Worm (Caenorhabditis elegans): ENCODE data around the gene C05D11.1.

C05D11.1 gene

DNA sequence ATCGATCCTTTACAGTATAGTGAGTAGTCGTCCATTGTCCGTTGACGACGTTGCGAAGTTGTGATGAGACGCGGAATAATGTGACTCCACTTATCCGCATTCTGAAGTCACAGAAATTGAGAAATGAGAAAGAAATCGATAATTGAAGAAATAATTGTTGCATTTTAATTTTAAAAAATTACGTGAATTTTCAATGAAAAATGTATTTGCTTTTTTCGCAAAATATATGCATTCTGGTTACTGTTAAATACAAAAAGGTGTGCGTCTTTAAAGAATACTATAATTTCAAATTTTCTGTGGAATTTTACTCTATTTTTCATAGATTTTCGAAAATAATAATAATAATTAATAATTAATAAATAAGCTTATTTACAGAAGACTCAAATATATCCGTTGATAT lies 10.4 kb downstream of the C05D11.1 start, which contains the start of gene let-721:
let-721 (minus strand) TSS at position 101 of the 400 bp plus-strand sequence.
- TF ChIP-seq lsy-2 (tag; optimal IDR thresholded peaks at IDR 0.05), result no peak
- no peak for TF ChIP-seq blmp-1 (tag; optimal IDR thresholded peaks at IDR 0.05)
- no peak for TF ChIP-seq mab-5 (tag; optimal IDR thresholded peaks at IDR 0.05)
- TF ChIP-seq ceh-39 (tag; optimal IDR thresholded peaks at IDR 0.05), result no peak
- TF ChIP-seq drap-1 (GFP tag; optimal IDR thresholded peaks at IDR 0.05), result no peak
- no peak for TF ChIP-seq elt-1 (tag; optimal IDR thresholded peaks at IDR 0.05; ENCODE audit: borderline replicate concordance, insufficient read depth)
- TF ChIP-seq tbx-8 (GFP tag; optimal IDR thresholded peaks at IDR 0.05), result no peak
- no peak for TF ChIP-seq unc-62 (GFP tag; optimal IDR thresholded peaks at IDR 0.05)
- no peak for TF ChIP-seq cnd-1 (tag; optimal IDR thresholded peaks at IDR 0.05)
- no peak for TF ChIP-seq lin-13 (tag; optimal IDR thresholded peaks at IDR 0.05)
- no peak for TF ChIP-seq sptf-1 (tag; optimal IDR thresholded peaks at IDR 0.05)
- no peak for TF ChIP-seq nhr-237 (tag; optimal IDR thresholded peaks at IDR 0.05)
- no peak for TF ChIP-seq pha-4 (tag; optimal IDR thresholded peaks at IDR 0.05)
- TF ChIP-seq flh-1 (GFP tag; optimal IDR thresholded peaks at IDR 0.05), result no peak
- TF ChIP-seq M03D4.4 (tag; optimal IDR thresholded peaks at IDR 0.05), result no peak
- TF ChIP-seq nhr-2 (tag; optimal IDR thresholded peaks at IDR 0.05), result no peak
- no peak for TF ChIP-seq mep-1 (tag; optimal IDR thresholded peaks at IDR 0.05)
- no peak for TF ChIP-seq zip-8 (tag; optimal IDR thresholded peaks at IDR 0.05)
- no peak for TF ChIP-seq elt-3 (tag; optimal IDR thresholded peaks at IDR 0.05)
- no peak for TF ChIP-seq bed-3 (GFP tag; optimal IDR thresholded peaks at IDR 0.05)

DNA sequence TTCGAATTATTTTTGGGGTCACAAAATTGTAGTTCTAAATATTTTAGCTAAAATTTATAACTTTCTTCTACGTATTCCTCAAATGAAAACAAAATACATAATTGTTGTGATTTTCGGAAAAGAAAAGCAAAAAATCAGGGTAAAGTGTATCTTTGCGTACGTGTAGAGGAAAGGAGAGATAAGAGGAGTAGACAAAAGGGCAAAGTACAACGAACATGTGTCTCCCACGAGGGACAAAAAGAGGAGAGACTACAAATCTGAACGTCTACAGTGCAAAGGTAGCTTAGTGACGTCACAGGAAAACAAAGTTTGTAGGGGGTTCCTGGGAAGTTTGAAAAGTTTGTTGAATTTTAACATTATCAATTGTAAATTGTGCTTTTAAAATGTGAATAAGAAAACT lies 11.1 kb downstream of the C05D11.1 start:
- peak; percentile 27 for TF ChIP-seq zip-8 (tag; optimal IDR thresholded peaks at IDR 0.05)
- TF ChIP-seq bed-3 (GFP tag; optimal IDR thresholded peaks at IDR 0.05), result no peak
- no peak for TF ChIP-seq nhr-2 (tag; optimal IDR thresholded peaks at IDR 0.05)
- TF ChIP-seq hlh-1 (tag; optimal IDR thresholded peaks at IDR 0.05), result peak; percentile 75
- TF ChIP-seq nhr-237 (tag; optimal IDR thresholded peaks at IDR 0.05), result peak; percentile 10
- no peak for TF ChIP-seq drap-1 (GFP tag; optimal IDR thresholded peaks at IDR 0.05)
- TF ChIP-seq ceh-39 (tag; optimal IDR thresholded peaks at IDR 0.05), result no peak
- TF ChIP-seq ceh-83 (GFP tag; optimal IDR thresholded peaks at IDR 0.05), result no peak

DNA sequence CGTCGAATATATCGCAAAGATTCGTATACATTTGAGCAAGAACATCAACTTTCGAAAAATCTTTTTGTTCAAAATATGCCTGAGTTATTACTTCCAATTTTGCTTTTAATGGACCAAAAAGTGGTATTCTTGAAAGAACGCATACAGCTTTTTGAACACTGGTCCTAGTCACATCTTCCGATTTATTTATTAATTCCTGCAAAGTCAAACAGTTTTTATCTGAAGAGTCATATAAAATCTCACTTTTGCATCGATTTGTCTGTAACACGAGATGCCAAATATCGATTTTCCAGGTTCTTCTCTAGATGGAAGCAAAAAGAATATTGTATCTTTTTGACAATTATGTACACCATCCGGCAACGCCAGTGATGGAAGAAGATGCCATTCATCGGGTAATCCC lies 13.4 kb downstream of the C05D11.1 start:
- TF ChIP-seq nhr-237 (tag; optimal IDR thresholded peaks at IDR 0.05), result no peak
- TF ChIP-seq sptf-1 (tag; optimal IDR thresholded peaks at IDR 0.05), result no peak
- TF ChIP-seq ceh-83 (GFP tag; optimal IDR thresholded peaks at IDR 0.05), result no peak
- TF ChIP-seq unc-120 (tag; optimal IDR thresholded peaks at IDR 0.05; ENCODE audit: poor library complexity, severe bottlenecking), result no peak
- no peak for TF ChIP-seq ham-2 (GFP tag; optimal IDR thresholded peaks at IDR 0.05)
- TF ChIP-seq lin-32 (GFP tag; optimal IDR thresholded peaks at IDR 0.05), result no peak
- no peak for TF ChIP-seq mep-1 (tag; optimal IDR thresholded peaks at IDR 0.05)
- TF ChIP-seq flh-1 (GFP tag; optimal IDR thresholded peaks at IDR 0.05), result no peak

DNA sequence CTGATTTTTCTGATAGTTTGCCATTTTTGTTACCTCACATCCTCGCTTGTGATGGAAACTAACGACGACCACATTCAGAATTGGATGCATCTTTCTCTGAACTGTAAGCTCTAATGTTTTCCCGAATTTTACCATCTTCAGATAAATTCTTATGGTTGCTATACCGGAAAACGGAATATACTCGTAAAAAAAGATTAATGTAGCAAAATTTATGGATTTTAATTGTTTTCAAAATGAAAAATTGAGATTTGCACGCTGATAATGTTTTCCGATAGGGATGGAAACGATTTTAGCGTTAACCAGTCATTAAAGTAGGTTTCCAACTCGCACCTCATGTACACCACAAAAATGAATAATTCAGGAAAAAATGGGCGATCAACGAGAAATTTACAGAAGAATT lies 14.2 kb downstream of the C05D11.1 start, which contains the start of gene T26A5.6:
T26A5.6 (minus strand) TSS at position 101 of the 400 bp plus-strand sequence.
- TF ChIP-seq M03D4.4 (tag; optimal IDR thresholded peaks at IDR 0.05) (no peak), sptf-1 (tag; optimal IDR thresholded peaks at IDR 0.05) (no peak), ceh-39 (tag; optimal IDR thresholded peaks at IDR 0.05) (no peak), lsy-2 (tag; optimal IDR thresholded peaks at IDR 0.05) (no peak), drap-1 (GFP tag; optimal IDR thresholded peaks at IDR 0.05) (no peak), nhr-76 (tag; optimal IDR thresholded peaks at IDR 0.05) (no peak), tbx-8 (GFP tag; optimal IDR thresholded peaks at IDR 0.05) (no peak), lin-32 (GFP tag; optimal IDR thresholded peaks at IDR 0.05) (no peak), zip-8 (tag; optimal IDR thresholded peaks at IDR 0.05) (no peak), ceh-83 (GFP tag; optimal IDR thresholded peaks at IDR 0.05) (no peak), hlh-1 (tag; optimal IDR thresholded peaks at IDR 0.05) (no peak), ceh-43 (GFP tag; optimal IDR thresholded peaks at IDR 0.05) (no peak), ham-2 (GFP tag; optimal IDR thresholded peaks at IDR 0.05) (no peak), elt-1 (tag; optimal IDR thresholded peaks at IDR 0.05; ENCODE audit: borderline replicate concordance, insufficient read depth) (no peak), bed-3 (GFP tag; optimal IDR thresholded peaks at IDR 0.05) (no peak), unc-39 (tag; optimal IDR thresholded peaks at IDR 0.05) (no peak)

DNA sequence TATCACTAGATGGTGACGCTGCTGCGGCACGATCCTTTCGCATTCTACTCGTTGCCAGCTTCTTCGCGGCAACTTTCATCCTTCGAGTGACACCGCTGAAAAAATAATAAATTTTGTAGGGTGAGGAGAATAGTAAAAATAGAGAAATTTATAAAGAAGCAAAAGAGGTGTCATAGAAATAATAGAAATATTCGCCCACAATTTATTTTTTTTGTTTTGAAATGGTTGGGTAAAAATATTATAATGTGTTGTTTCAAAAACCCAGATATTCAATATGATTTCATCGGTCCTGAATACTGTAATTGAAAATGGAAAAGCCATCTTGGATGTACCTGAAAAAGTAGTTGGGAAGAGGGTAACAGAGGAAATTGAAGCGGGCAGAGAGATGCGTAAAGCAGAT lies 15.9 kb downstream of the C05D11.1 start, which contains the start of gene set-1:
set-1 (minus strand) TSS at position 101 of the 400 bp plus-strand sequence.
- no peak for TF ChIP-seq elt-3 (tag; optimal IDR thresholded peaks at IDR 0.05)
- TF ChIP-seq lin-13 (tag; optimal IDR thresholded peaks at IDR 0.05), result no peak
- TF ChIP-seq nhr-12 (tag; optimal IDR thresholded peaks at IDR 0.05), result no peak
- TF ChIP-seq ztf-11 (tag; optimal IDR thresholded peaks at IDR 0.05), result no peak
- no peak for TF ChIP-seq sem-2 (GFP tag; optimal IDR thresholded peaks at IDR 0.05)
- TF ChIP-seq mep-1 (tag; optimal IDR thresholded peaks at IDR 0.05), result no peak
- TF ChIP-seq unc-120 (tag; optimal IDR thresholded peaks at IDR 0.05; ENCODE audit: poor library complexity, severe bottlenecking), result no peak
- TF ChIP-seq sptf-1 (tag; optimal IDR thresholded peaks at IDR 0.05), result no peak
- TF ChIP-seq ham-2 (GFP tag; optimal IDR thresholded peaks at IDR 0.05), result no peak
- TF ChIP-seq unc-62 (GFP tag; optimal IDR thresholded peaks at IDR 0.05), result no peak
- TF ChIP-seq zip-8 (tag; optimal IDR thresholded peaks at IDR 0.05), result no peak
- TF ChIP-seq lsy-2 (tag; optimal IDR thresholded peaks at IDR 0.05), result no peak
- TF ChIP-seq cnd-1 (tag; optimal IDR thresholded peaks at IDR 0.05), result no peak
- no peak for TF ChIP-seq elt-1 (tag; optimal IDR thresholded peaks at IDR 0.05; ENCODE audit: borderline replicate concordance, insufficient read depth)
- no peak for TF ChIP-seq drap-1 (GFP tag; optimal IDR thresholded peaks at IDR 0.05)
- TF ChIP-seq ceh-39 (tag; optimal IDR thresholded peaks at IDR 0.05), result no peak
- TF ChIP-seq bed-3 (GFP tag; optimal IDR thresholded peaks at IDR 0.05), result no peak
- no peak for TF ChIP-seq mls-2 (tag; optimal IDR thresholded peaks at IDR 0.05)
- no peak for TF ChIP-seq lin-32 (GFP tag; optimal IDR thresholded peaks at IDR 0.05)
